Worm (Caenorhabditis elegans) whole organism, young adult: ENCODE measurements around the gene F15B9.10.

Source experiments
- B0261.1 ChIP-seq: sonication (generic microtip); optimal IDR thresholded peaks from 2 replicates; lab custom pipeline; 2016; ENCODE audit warnings: mild to moderate bottlenecking, missing genetic modification characterization, moderate library complexity, missing compliant biosample characterization
- D2030.7 ChIP-seq: fragments of 200-800 bp; sonication (Bioruptor generic); IDR thresholded peaks from 2 replicates; pipeline ENCODE4 v1.3.6; 2022; ENCODE audit warnings: missing genetic modification reagents, missing genetic modification characterization, missing compliant biosample characterization
- F37B4.10 ChIP-seq: fragments of 200-800 bp; sonication (Bioruptor generic); IDR thresholded peaks from 2 replicates; pipeline ENCODE4 v1.3.6; 2022; ENCODE audit warnings: missing genetic modification characterization, missing compliant biosample characterization
- F39B2.1 ChIP-seq: fragments of 200-800 bp; sonication (Bioruptor generic); IDR thresholded peaks from 2 replicates; pipeline ENCODE4 v1.3.6; 2022; ENCODE audit warnings: missing genetic modification reagents, missing genetic modification characterization, missing compliant biosample characterization
- F52B5.7 ChIP-seq: sonication (generic microtip); optimal IDR thresholded peaks from 2 replicates; lab custom pipeline; 2016; ENCODE audit warnings: mild to moderate bottlenecking, missing genetic modification characterization, missing compliant biosample characterization
- K12H6.12 ChIP-seq: fragments of 200-800 bp; sonication (Bioruptor generic); optimal IDR thresholded peaks from 2 replicates; lab custom pipeline; 2018; ENCODE audit warnings: mild to moderate bottlenecking, missing genetic modification characterization, missing compliant biosample characterization
- Y56A3A.18 ChIP-seq: fragments of 200-800 bp; sonication (Bioruptor generic); IDR thresholded peaks from 2 replicates; pipeline ENCODE4 v1.3.6; 2022; ENCODE audit warnings: missing genetic modification reagents, missing genetic modification characterization, missing compliant biosample characterization
- Y67H2A.10 ChIP-seq: fragments of 200-800 bp; sonication (Bioruptor generic); conservative IDR thresholded peaks from 2 replicates; pipeline ENCODE4 v1.3.6; 2022; ENCODE audit warnings: missing genetic modification reagents, missing genetic modification characterization, missing compliant biosample characterization
- athp-1 ChIP-seq: sonication (generic microtip); optimal IDR thresholded peaks from 2 replicates; lab custom pipeline; 2017; ENCODE audit warnings: mild to moderate bottlenecking, missing genetic modification characterization, missing compliant biosample characterization
- ceh-91 ChIP-seq: fragments of 200-800 bp; sonication (Bioruptor generic); IDR thresholded peaks from 2 replicates; pipeline ENCODE4 v1.3.6; 2022; ENCODE audit warnings: missing genetic modification reagents, missing genetic modification characterization, missing compliant biosample characterization
- dox-1 ChIP-seq: fragments of 200-800 bp; sonication (Bioruptor generic); IDR thresholded peaks from 2 replicates; pipeline ENCODE4 v1.3.6; 2022; ENCODE audit warnings: missing genetic modification reagents, missing genetic modification characterization, missing compliant biosample characterization
- dpl-1 ChIP-seq: fragments of 150-350 bp; optimal IDR thresholded peaks from 2 replicates; lab custom pipeline; 2014; ENCODE audit warnings: missing biosample characterization, missing genetic modification reagents, missing genetic modification characterization
- efl-1 ChIP-seq: fragments of 150-350 bp; optimal IDR thresholded peaks from 2 replicates; lab custom pipeline; 2014; ENCODE audit warnings: missing biosample characterization, missing genetic modification reagents, missing genetic modification characterization
- egl-18 ChIP-seq: fragments of 200-800 bp; sonication (Bioruptor generic); IDR thresholded peaks from 2 replicates; pipeline ENCODE4 v1.3.6; 2022; ENCODE audit warnings: missing genetic modification reagents, missing genetic modification characterization, missing compliant biosample characterization
- egrh-3 ChIP-seq: fragments of 200-800 bp; sonication (Bioruptor generic); IDR thresholded peaks from 2 replicates; pipeline ENCODE4 v1.3.6; 2022; ENCODE audit warnings: missing genetic modification reagents, missing genetic modification characterization, missing compliant biosample characterization
- fkh-3 ChIP-seq: sonication (generic microtip); optimal IDR thresholded peaks from 2 replicates; lab custom pipeline; 2016; ENCODE audit warnings: mild to moderate bottlenecking, missing genetic modification characterization, missing compliant biosample characterization
- him-1 ChIP-seq: sonication (generic microtip); optimal IDR thresholded peaks from 2 replicates; lab custom pipeline; 2016; ENCODE audit warnings: missing genotype, missing genetic modification reagents, missing genetic modification characterization, missing compliant biosample characterization
- hlh-12 ChIP-seq: sonication (generic microtip); optimal IDR thresholded peaks from 2 replicates; lab custom pipeline; 2016; ENCODE audit warnings: missing genetic modification characterization, missing compliant biosample characterization
- hmg-1.2 ChIP-seq: fragments of 200-800 bp; sonication (Bioruptor generic); IDR thresholded peaks from 2 replicates; pipeline ENCODE4 v1.3.6; 2022; ENCODE audit warnings: missing genetic modification reagents, missing genetic modification characterization, missing compliant biosample characterization
- lin-26 ChIP-seq: fragments of 200-800 bp; sonication (Bioruptor generic); IDR thresholded peaks from 2 replicates; pipeline ENCODE4 v1.3.6; 2022; ENCODE audit warnings: missing genetic modification reagents, missing genetic modification characterization, missing compliant biosample characterization
- madf-10 ChIP-seq: sonication (generic microtip); optimal IDR thresholded peaks from 2 replicates; lab custom pipeline; 2016; ENCODE audit warnings: mild to moderate bottlenecking, missing genetic modification characterization, missing compliant biosample characterization
- madf-8 ChIP-seq: fragments of 200-800 bp; sonication (Bioruptor generic); conservative IDR thresholded peaks from 2 replicates; pipeline ENCODE4 v1.3.6; 2022; ENCODE audit warnings: missing genetic modification reagents, missing genetic modification characterization, missing compliant biosample characterization
- mcd-1 ChIP-seq: fragments of 200-800 bp; sonication (Bioruptor generic); IDR thresholded peaks from 2 replicates; pipeline ENCODE4 v1.3.6; 2022; ENCODE audit warnings: missing genetic modification reagents, missing genetic modification characterization, missing compliant biosample characterization
- mel-28 ChIP-seq: sonication (generic microtip); optimal IDR thresholded peaks from 2 replicates; lab custom pipeline; 2016; ENCODE audit warnings: borderline replicate concordance, mild to moderate bottlenecking, missing genetic modification characterization, missing compliant biosample characterization
- mes-4 ChIP-seq: sonication (generic microtip); optimal IDR thresholded peaks from 2 replicates; lab custom pipeline; 2016; ENCODE audit warnings: missing genotype, missing genetic modification characterization, missing compliant biosample characterization
- pha-4 ChIP-seq: fragments of 150-350 bp; sonication (generic microtip); optimal IDR thresholded peaks from 2 replicates; lab custom pipeline; 2014; ENCODE audit warnings: missing biosample characterization, missing genetic modification reagents, missing genetic modification characterization
- rcor-1 ChIP-seq: fragments of 200-800 bp; sonication (Bioruptor generic); IDR thresholded peaks from 2 replicates; pipeline ENCODE4 v1.3.6; 2022; ENCODE audit warnings: missing genetic modification reagents, missing genetic modification characterization, missing compliant biosample characterization
- rec-8 ChIP-seq, 2 experiments: sonication (generic microtip); optimal IDR thresholded peaks; 2 replicates each; lab custom pipeline; 2016; ENCODE audit warnings: mild to moderate bottlenecking in 2 of 2, missing genetic modification characterization in 2 of 2, missing genetic modification reagents in 2 of 2, missing genotype in 2 of 2, missing biosample characterization in 1 of 2, missing compliant biosample characterization in 1 of 2, moderate library complexity in 1 of 2
- rpc-1 ChIP-seq, 2 experiments: fragments of 150-350 bp in 1 of 2; sonication (generic microtip) in 1 of 2; optimal IDR thresholded peaks; 2 replicates each; lab custom pipeline; 2014 to 2018; ENCODE audit warnings: missing biosample characterization in 1 of 2, missing genetic modification characterization in 1 of 2, missing genetic modification reagents in 1 of 2, missing genotype in 1 of 2
- sea-2 ChIP-seq: fragments of 200-800 bp; sonication (Bioruptor generic); IDR thresholded peaks from 2 replicates; pipeline ENCODE4 v1.3.6; 2022; ENCODE audit warnings: missing genetic modification characterization, missing compliant biosample characterization
- snpc-4 ChIP-seq, 5 experiments: fragments of 150-350 bp in 1 of 5; sonication (generic microtip) in 4 of 5; optimal IDR thresholded peaks; 2 replicates each; lab custom pipeline; 2014 to 2018; ENCODE audit warnings: missing genetic modification characterization in 5 of 5, missing biosample characterization in 3 of 5, antibody characterized with exemption in 2 of 5, mild to moderate bottlenecking in 2 of 5, missing compliant biosample characterization in 2 of 5, missing genotype in 2 of 5, moderate library complexity in 2 of 5, missing genetic modification reagents in 1 of 5
- sptf-2 ChIP-seq: fragments of 200-800 bp; sonication (Bioruptor generic); optimal IDR thresholded peaks from 2 replicates; lab custom pipeline; 2018; ENCODE audit warnings: mild to moderate bottlenecking, missing genetic modification characterization, missing compliant biosample characterization
- tbp1 ChIP-seq: fragments of 200-800 bp; sonication (Bioruptor generic); optimal IDR thresholded peaks from 2 replicates; lab custom pipeline; 2018; ENCODE audit warnings: mild to moderate bottlenecking, missing genetic modification characterization, missing compliant biosample characterization
- unc-130 ChIP-seq: sonication (generic microtip); optimal IDR thresholded peaks from 2 replicates; lab custom pipeline; 2016; ENCODE audit warnings: missing genetic modification reagents, missing genetic modification characterization, missing compliant biosample characterization
- ztf-18 ChIP-seq: sonication (generic microtip); optimal IDR thresholded peaks from 2 replicates; lab custom pipeline; 2016; ENCODE audit warnings: missing genotype, mild to moderate bottlenecking, missing genetic modification characterization, missing compliant biosample characterization
- ztf-22 ChIP-seq: fragments of 200-800 bp; sonication (Bioruptor generic); optimal IDR thresholded peaks from 2 replicates; lab custom pipeline; 2018; ENCODE audit warnings: mild to moderate bottlenecking, missing genetic modification characterization, moderate library complexity, missing compliant biosample characterization
- ztf-25 ChIP-seq: fragments of 200-800 bp; sonication (Bioruptor generic); IDR thresholded peaks from 2 replicates; pipeline ENCODE4 v1.3.6; 2022; ENCODE audit warnings: missing genetic modification reagents, missing genetic modification characterization, missing compliant biosample characterization
- ztf-28 ChIP-seq: fragments of 200-800 bp; sonication (Bioruptor generic); IDR thresholded peaks from 2 replicates; pipeline ENCODE4 v1.3.6; 2022; ENCODE audit warnings: missing genetic modification reagents, missing genetic modification characterization, missing compliant biosample characterization

F15B9.10 gene

ce11 chrV:13033223-13033622 lies 24.5 kb upstream of the F15B9.10 start, which contains the start of gene W07G4.1:
Gene W07G4.1 (plus strand): TSS chrV:13033523.
- TF ChIP-seq ztf-28 (no peak), F37B4.10 (GFP tag; lab: Robert Waterston, UW) (no peak), mel-28 (tag; lab: Kevin White, UChicago) (no peak), lin-26 (GFP tag; lab: Robert Waterston, UW) (no peak), ztf-22 (GFP tag; lab: Kevin White, UChicago) (no peak), pha-4 (no peak), sea-2 (GFP tag; lab: Robert Waterston, UW) (no peak), hlh-12 (tag; lab: Kevin White, UChicago) (no peak), K12H6.12 (tag; lab: Kevin White, UChicago) (no peak), egrh-3 (no peak), madf-10 (tag; lab: Kevin White, UChicago) (no peak), F52B5.7 (tag; lab: Kevin White, UChicago) (no peak), egl-18 (GFP tag; lab: Robert Waterston, UW) (no peak), sptf-2 (no peak)

- TF ChIP-seq dpl-1 (no peak), ceh-91 (GFP tag; lab: Robert Waterston, UW) (no peak), athp-1 (tag; lab: Kevin White, UChicago) (no peak), madf-8 (no peak), rcor-1 (no peak), mcd-1 (no peak), Y67H2A.10 (GFP tag; lab: Robert Waterston, UW) (no peak), fkh-3 (no peak), unc-130 (GFP tag; lab: Kevin White, UChicago) (no peak), efl-1 (GFP tag; lab: Kevin White, UChicago) (no peak), F39B2.1 (GFP tag; lab: Robert Waterston, UW) (no peak), Y56A3A.18 (GFP tag; lab: Robert Waterston, UW) (no peak)
These were observed 20.1 kb upstream of the F15B9.10 start for ce11 chrV:13028871-13029270.

- peak; percentile 36 for TF ChIP-seq ztf-18 (tag; lab: Kevin White, UChicago)
- TF ChIP-seq snpc-4 (GFP tag; optimal IDR thresholded peaks at IDR 0.05; lab: Kevin White, UChicago), result no peak
- no peak for TF ChIP-seq snpc-4 (tag; optimal IDR thresholded peaks at IDR 0.05; lab: Kevin White, UChicago)
- TF ChIP-seq efl-1 (GFP tag; lab: Kevin White, UChicago), result no peak
- TF ChIP-seq him-1, result peak; percentile 41
- peak; percentile 46 for TF ChIP-seq rpc-1 (optimal IDR thresholded peaks at IDR 0.05; lab: Kevin White, UChicago)
- TF ChIP-seq rpc-1 (tag; optimal IDR thresholded peaks at IDR 0.05; lab: Kevin White, UChicago), result peak; percentile 79
- 0 out of 2 replicates have a peak, but pooled peaks have one; percentile 21 for TF ChIP-seq ztf-25
- TF ChIP-seq B0261.1 (tag; lab: Kevin White, UChicago), result peak; percentile 61
- TF ChIP-seq mes-4 (tag; lab: Kevin White, UChicago), result no peak
- TF ChIP-seq lin-26 (GFP tag; lab: Robert Waterston, UW), result peak; percentile 82
- TF ChIP-seq dox-1 (GFP tag; lab: Robert Waterston, UW), result 0 out of 2 replicates have a peak, but pooled peaks have one; percentile 17
- TF ChIP-seq D2030.7 (GFP tag; lab: Robert Waterston, UW), result peak; percentile 49
- peak; percentile 84 for TF ChIP-seq tbp1
- TF ChIP-seq hmg-1.2 (GFP tag; lab: Robert Waterston, UW), result peak; percentile 32; the same call in 1 of the 2 replicates
- peak in 1 of 2 experiments; percentile 14 for TF ChIP-seq rec-8 (tag; optimal IDR thresholded peaks at IDR 0.05; lab: Kevin White, UChicago)
These were observed 18.0 kb upstream of the F15B9.10 start for ce11 chrV:13026631-13027299.
